Worm (Caenorhabditis elegans): ENCODE data around the gene M04C3.1.

DNA sequence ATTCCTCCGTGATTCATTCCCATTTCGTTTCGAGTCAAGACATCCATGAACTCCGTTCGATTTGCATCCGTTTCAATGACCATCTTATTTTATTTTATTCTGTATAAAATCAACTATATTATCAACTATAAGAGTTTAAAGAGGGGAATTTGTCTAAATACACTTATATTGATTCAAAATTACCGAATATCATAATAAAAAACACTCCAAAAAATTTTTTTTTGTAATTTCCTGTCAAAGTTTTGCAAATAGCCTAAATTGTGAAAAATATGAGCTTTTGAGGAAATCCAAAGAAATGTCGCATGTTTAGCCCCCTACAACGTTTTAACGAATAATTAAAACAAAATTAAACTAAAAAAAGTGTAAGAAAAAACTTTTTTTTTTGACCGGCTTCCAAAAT, 16.6 kb upstream of the M04C3.1 start, which contains the start of gene Y43F8B.15:
- TF ChIP-seq ceh-22 (tag; optimal IDR thresholded peaks at IDR 0.05) (no peak), che-1 (tag; optimal IDR thresholded peaks at IDR 0.05) (no peak), tbx-2 (tag; optimal IDR thresholded peaks at IDR 0.05) (no peak), ceh-34 (tag; optimal IDR thresholded peaks at IDR 0.05) (no peak), nfya-1 (tag; optimal IDR thresholded peaks at IDR 0.05) (no peak), hlh-30 (tag; optimal IDR thresholded peaks at IDR 0.05; ENCODE audit: insufficient read depth) (no peak), K09A11.1 (tag; optimal IDR thresholded peaks at IDR 0.05; ENCODE audit: insufficient read depth) (no peak)
